Worm (Caenorhabditis elegans): ENCODE data around the gene T26C12.3.
A peak's percentile ranks its signal among the peaks of the same experiment; 100 is the strongest.

T26C12.3 gene

DNA sequence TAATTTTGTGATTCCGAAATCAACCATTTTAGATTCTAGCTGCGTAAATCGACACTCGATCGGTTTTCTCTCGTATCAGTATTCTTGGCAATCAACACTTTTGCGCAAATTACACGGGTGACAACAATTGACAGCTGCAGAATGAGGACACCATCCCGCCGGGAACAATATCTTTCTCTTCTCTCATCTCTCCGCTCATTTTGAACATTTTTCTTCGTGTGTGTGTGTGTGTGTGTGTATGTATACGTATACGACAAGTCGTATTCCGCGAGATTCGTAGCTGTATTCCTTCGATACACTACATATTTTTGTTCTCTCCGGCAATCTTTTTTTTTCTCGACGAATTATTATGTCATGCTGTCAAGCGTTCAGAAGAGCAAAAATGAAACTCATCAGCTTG, 16.3 kb downstream of the T26C12.3 start:
- TF ChIP-seq nhr-85 (tag), result peak; percentile 37
- peak in 2 of 6 experiments; percentile 16 to 41 for TF ChIP-seq elt-3 (tag; optimal IDR thresholded peaks at IDR 0.05)
- no peak for TF ChIP-seq ztf-11 (tag; optimal IDR thresholded peaks at IDR 0.05)
- peak; percentile 49 for TF ChIP-seq lin-14 (GFP tag; optimal IDR thresholded peaks at IDR 0.05)
- TF ChIP-seq nhr-20 (tag; optimal IDR thresholded peaks at IDR 0.05), result no peak
- peak; percentile 6 for TF ChIP-seq snu-23 (GFP tag; optimal IDR thresholded peaks at IDR 0.05)
- peak; percentile 56 for TF ChIP-seq blmp-1 (tag; optimal IDR thresholded peaks at IDR 0.05)
- no peak for TF ChIP-seq lin-13 (GFP tag; optimal IDR thresholded peaks at IDR 0.05)
- TF ChIP-seq lin-35 (GFP tag; optimal IDR thresholded peaks at IDR 0.05), result peak in 1 of 2 experiments; percentile 9

DNA sequence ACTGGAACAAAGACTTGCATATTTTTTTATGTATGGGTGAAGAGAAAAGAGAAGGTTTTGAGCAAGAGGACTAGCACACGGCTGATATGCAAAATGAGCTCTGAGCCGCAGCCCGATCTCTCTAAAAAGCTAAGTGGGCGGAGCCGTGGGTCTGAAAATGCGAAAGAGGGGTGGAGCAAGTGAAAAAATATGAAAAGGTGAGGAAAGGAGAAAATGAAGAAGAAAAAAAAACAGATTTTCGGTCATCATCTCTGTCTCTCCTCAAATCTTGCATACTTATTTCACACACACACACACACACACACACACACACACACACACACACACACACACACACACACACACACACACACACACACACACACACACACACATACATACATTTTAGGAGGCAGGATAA, 18.8 kb downstream of the T26C12.3 start, which contains the start of gene dmd-9:
Gene dmd-9, minus strand, starts transcription at position 101 of the 400 bp plus-strand sequence.
- TF ChIP-seq ama-1 (optimal IDR thresholded peaks at IDR 0.05), result no peak
- TF ChIP-seq snpc-4 (tag; optimal IDR thresholded peaks at IDR 0.05), result no peak
- peak; percentile 36 for TF ChIP-seq fkh-8 (tag; optimal IDR thresholded peaks at IDR 0.05)

- TF ChIP-seq rnt-1 (tag; optimal IDR thresholded peaks at IDR 0.05) (no peak), dsc-1 (tag; optimal IDR thresholded peaks at IDR 0.05) (peak; percentile 86), pax-3 (tag; optimal IDR thresholded peaks at IDR 0.05) (peak; percentile 70), fkh-8 (tag; optimal IDR thresholded peaks at IDR 0.05) (peak; percentile 34)
These were observed 21.1 kb downstream of the T26C12.3 start for ce11 chrIV:3252047-3252446.

DNA sequence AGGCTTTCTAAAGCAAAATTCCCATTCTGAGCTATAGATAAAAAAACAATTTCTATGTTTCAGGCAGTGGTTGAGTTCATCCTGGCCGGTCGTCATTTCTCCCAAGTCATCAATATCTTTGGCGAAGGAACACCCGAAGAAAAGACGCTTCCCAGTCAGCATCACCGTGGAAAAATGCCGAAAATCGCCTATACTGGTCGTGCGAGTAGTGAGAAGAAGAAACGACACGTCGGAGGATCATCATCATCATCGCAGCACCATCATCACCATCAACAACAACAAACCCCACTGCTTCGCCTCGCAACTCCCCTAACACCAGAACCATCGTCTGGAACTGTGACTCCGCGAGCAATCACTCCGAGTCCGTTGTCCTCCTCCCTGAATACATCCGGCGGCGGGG, 21.6 kb downstream of the T26C12.3 start:
- TF ChIP-seq lin-13 (GFP tag; optimal IDR thresholded peaks at IDR 0.05), result no peak
- no peak for TF ChIP-seq nhr-19 (GFP tag; conservative IDR thresholded peaks at IDR 0.05)
- TF ChIP-seq C16A3.4 (tag; optimal IDR thresholded peaks at IDR 0.05), result no peak
- TF ChIP-seq ceh-8 (GFP tag; optimal IDR thresholded peaks at IDR 0.05), result no peak
- no peak for TF ChIP-seq fos-1 (tag; optimal IDR thresholded peaks at IDR 0.05)

- no peak for TF ChIP-seq irx-1 (tag; optimal IDR thresholded peaks at IDR 0.05)
- no peak for TF ChIP-seq ceh-82 (tag; optimal IDR thresholded peaks at IDR 0.05)
- TF ChIP-seq zag-1 (tag; optimal IDR thresholded peaks at IDR 0.05), result no peak
- no peak for TF ChIP-seq C04F5.9 (tag; optimal IDR thresholded peaks at IDR 0.05)
- TF ChIP-seq skn-1 (tag; optimal IDR thresholded peaks at IDR 0.05), result no peak
- no peak for TF ChIP-seq nhr-19 (GFP tag; conservative IDR thresholded peaks at IDR 0.05)
- TF ChIP-seq alr-1 (tag; optimal IDR thresholded peaks at IDR 0.05; ENCODE audit: borderline replicate concordance), result no peak
- TF ChIP-seq unc-86 (tag; optimal IDR thresholded peaks at IDR 0.05), result no peak
- no peak for TF ChIP-seq lir-3 (tag; optimal IDR thresholded peaks at IDR 0.05; ENCODE audit: poor library complexity)
- TF ChIP-seq nhr-71 (tag; optimal IDR thresholded peaks at IDR 0.05), result peak; percentile 38
- no peak for TF ChIP-seq ceh-63 (GFP tag; optimal IDR thresholded peaks at IDR 0.05)
- peak; percentile 53 for TF ChIP-seq sox-4 (tag; optimal IDR thresholded peaks at IDR 0.05)
- no peak for TF ChIP-seq ama-1 (optimal IDR thresholded peaks at IDR 0.05)
- peak; percentile 41 for TF ChIP-seq fkh-4 (tag; optimal IDR thresholded peaks at IDR 0.05; ENCODE audit: borderline replicate concordance)
- no peak for TF ChIP-seq blmp-1 (tag; optimal IDR thresholded peaks at IDR 0.05)
- TF ChIP-seq hlh-4 (tag; optimal IDR thresholded peaks at IDR 0.05), result no peak
- TF ChIP-seq elt-2 (tag; optimal IDR thresholded peaks at IDR 0.05), result no peak
- no peak for TF ChIP-seq fkh-10 (GFP tag; optimal IDR thresholded peaks at IDR 0.05)
- TF ChIP-seq aly-2 (tag; optimal IDR thresholded peaks at IDR 0.05), result no peak
- no peak for TF ChIP-seq fos-1 (tag; optimal IDR thresholded peaks at IDR 0.05)
- no peak for TF ChIP-seq tlp-1 (tag; optimal IDR thresholded peaks at IDR 0.05)
- no peak for TF ChIP-seq ceh-8 (GFP tag; optimal IDR thresholded peaks at IDR 0.05)
- peak; percentile 99 for TF ChIP-seq dsc-1 (tag; optimal IDR thresholded peaks at IDR 0.05)
- TF ChIP-seq unc-30 (tag; optimal IDR thresholded peaks at IDR 0.05), result no peak
- no peak for TF ChIP-seq lin-39 (tag; optimal IDR thresholded peaks at IDR 0.05)
- TF ChIP-seq ztf-11 (tag; optimal IDR thresholded peaks at IDR 0.05), result no peak
- no peak for TF ChIP-seq isw-1 (GFP tag; IDR thresholded peaks at IDR 0.05)
- TF ChIP-seq lin-15B (tag; optimal IDR thresholded peaks at IDR 0.05), result no peak
- TF ChIP-seq aha-1 (tag; optimal IDR thresholded peaks at IDR 0.05), result no peak
- TF ChIP-seq mef-2 (tag; optimal IDR thresholded peaks at IDR 0.05), result no peak
- TF ChIP-seq lsy-2 (tag; optimal IDR thresholded peaks at IDR 0.05), result no peak
- TF ChIP-seq pax-3 (tag; optimal IDR thresholded peaks at IDR 0.05), result peak; percentile 73
- peak; percentile 45 for TF ChIP-seq egl-13 (tag; optimal IDR thresholded peaks at IDR 0.05)
- TF ChIP-seq ets-5 (GFP tag; IDR thresholded peaks at IDR 0.05), result no peak
These were observed 23.2 kb downstream of the T26C12.3 start for ce11 chrIV:3250020-3250419.
